Fruit fly (Drosophila melanogaster) whole organism, embryonic: Measurements from ENCODE around the gene Nup98-96.

Source experiments
- ATbp ChIP-seq: fragments of 200-800 bp; sonication (Bioruptor generic); optimal IDR thresholded peaks from 2 replicates; lab custom pipeline; 2017; ENCODE audit warnings: missing biosample characterization, mild to moderate bottlenecking, missing genetic modification characterization, missing genetic modification reagents
- CG11093 ChIP-seq: fragments of 200-800 bp; sonication (Bioruptor generic); IDR thresholded peaks from 3 replicates; pipeline ENCODE4 v1.3.6; 2022; ENCODE audit warnings: missing biosample characterization, missing genetic modification characterization
- CG14710 ChIP-seq: fragments of 200-800 bp; sonication (Bioruptor generic); optimal IDR thresholded peaks from 3 replicates; lab custom pipeline; 2019; ENCODE audit warnings: missing biosample characterization, mild to moderate bottlenecking, missing genetic modification characterization, moderate library complexity
- CG1529 ChIP-seq: fragments of 200-800 bp; sonication (Bioruptor generic); optimal IDR thresholded peaks from 3 replicates; lab custom pipeline; 2018; ENCODE audit warnings: missing biosample characterization, missing genetic modification characterization
- CG1647 ChIP-seq: fragments of 200-800 bp; sonication (Bioruptor generic); optimal IDR thresholded peaks from 3 replicates; lab custom pipeline; 2016; ENCODE audit warnings: missing biosample characterization, missing genetic modification characterization
- CG17186 ChIP-seq: fragments of 200-800 bp; sonication (Bioruptor generic); optimal IDR thresholded peaks from 3 replicates; lab custom pipeline; 2017; ENCODE audit warnings: missing biosample characterization, missing genetic modification reagents, missing genetic modification characterization
- CG17829 ChIP-seq: fragments of 200-800 bp; optimal IDR thresholded peaks from 2 replicates; lab custom pipeline; 2019; ENCODE audit warnings: missing biosample characterization, mild to moderate bottlenecking, missing genetic modification characterization, moderate library complexity
- CG1792 ChIP-seq: fragments of 200-800 bp; sonication (Bioruptor generic); optimal IDR thresholded peaks from 2 replicates; lab custom pipeline; 2016; ENCODE audit warnings: missing biosample characterization, missing genetic modification characterization
- CG18262 ChIP-seq: fragments of 200-800 bp; optimal IDR thresholded peaks from 3 replicates; lab custom pipeline; 2019; ENCODE audit warnings: missing biosample characterization, mild to moderate bottlenecking, missing genetic modification characterization, moderate library complexity
- CG18476 ChIP-seq: fragments of 200-800 bp; sonication (Bioruptor generic); optimal IDR thresholded peaks from 2 replicates; lab custom pipeline; 2016; ENCODE audit warnings: missing biosample characterization, mild to moderate bottlenecking, missing genetic modification characterization
- CG2120 ChIP-seq: fragments of 200-800 bp; sonication (Bioruptor generic); optimal IDR thresholded peaks from 3 replicates; lab custom pipeline; 2016; ENCODE audit warnings: missing biosample characterization, missing genetic modification characterization
- CG30020 ChIP-seq: fragments of 200-800 bp; optimal IDR thresholded peaks from 2 replicates; lab custom pipeline; 2019; ENCODE audit warnings: missing biosample characterization, mild to moderate bottlenecking, missing genetic modification characterization, moderate library complexity
- CG3065 ChIP-seq: fragments of 200-800 bp; sonication (Bioruptor generic); optimal IDR thresholded peaks from 2 replicates; lab custom pipeline; 2016; ENCODE audit warnings: missing biosample characterization, missing genetic modification characterization
- CG3281 ChIP-seq: fragments of 200-800 bp; sonication (Bioruptor generic); optimal IDR thresholded peaks from 3 replicates; lab custom pipeline; 2017; ENCODE audit warnings: missing biosample characterization, mild to moderate bottlenecking, missing genetic modification characterization
- CG3407 ChIP-seq: fragments of 200-800 bp; sonication (Bioruptor generic); optimal IDR thresholded peaks from 2 replicates; lab custom pipeline; 2018; ENCODE audit warnings: missing biosample characterization, mild to moderate bottlenecking, missing genetic modification characterization
- CG34422 ChIP-seq: fragments of 200-800 bp; sonication (Bioruptor generic); IDR thresholded peaks from 3 replicates; pipeline ENCODE4 v1.3.6; 2022; ENCODE audit warnings: missing biosample characterization, missing genetic modification characterization
- CG43689 ChIP-seq: fragments of 200-800 bp; sonication (Bioruptor generic); IDR thresholded peaks from 2 replicates; pipeline ENCODE4 v1.3.6; 2022; ENCODE audit warnings: missing biosample characterization, missing genetic modification characterization
- CG6654 ChIP-seq: fragments of 200-800 bp; sonication (Bioruptor generic); optimal IDR thresholded peaks from 2 replicates; lab custom pipeline; 2017; ENCODE audit warnings: missing biosample characterization, mild to moderate bottlenecking, missing genetic modification characterization
- CG6854 ChIP-seq: fragments of 200-800 bp; sonication (Bioruptor generic); optimal IDR thresholded peaks from 3 replicates; lab custom pipeline; 2017; ENCODE audit warnings: missing biosample characterization, mild to moderate bottlenecking, missing genetic modification characterization
- CG8089 ChIP-seq: fragments of 200-800 bp; sonication (Bioruptor generic); optimal IDR thresholded peaks from 3 replicates; lab custom pipeline; 2016; ENCODE audit warnings: missing biosample characterization, missing genetic modification characterization
- Camta ChIP-seq: fragments of 200-800 bp; sonication (Bioruptor generic); optimal IDR thresholded peaks from 2 replicates; lab custom pipeline; 2016; ENCODE audit warnings: missing biosample characterization, missing genetic modification characterization
- CoRest ChIP-seq: fragments of 200-800 bp; sonication (Bioruptor generic); optimal IDR thresholded peaks from 3 replicates; lab custom pipeline; 2018; ENCODE audit warnings: missing biosample characterization, mild to moderate bottlenecking, missing genetic modification characterization, moderate library complexity
- CrebB ChIP-seq: fragments of 200-800 bp; sonication (Bioruptor generic); optimal IDR thresholded peaks from 3 replicates; lab custom pipeline; 2018; ENCODE audit warnings: missing biosample characterization, mild to moderate bottlenecking, missing genetic modification characterization
- Dad ChIP-seq: fragments of 200-800 bp; sonication (Bioruptor generic); optimal IDR thresholded peaks from 3 replicates; lab custom pipeline; 2016; ENCODE audit warnings: missing biosample characterization, missing genetic modification characterization
- E2f2 ChIP-seq: fragments of 200-800 bp; sonication (Bioruptor generic); IDR thresholded peaks from 2 replicates; pipeline ENCODE4 v1.3.6; 2022; ENCODE audit warnings: missing biosample characterization, missing genetic modification characterization
- Gsc ChIP-seq: fragments of 200-800 bp; sonication (Bioruptor generic); IDR thresholded peaks from 2 replicates; pipeline ENCODE4 v1.3.6; 2022; ENCODE audit warnings: missing biosample characterization, missing genetic modification characterization
- Hr3 ChIP-seq: fragments of 200-800 bp; sonication (Bioruptor generic); optimal IDR thresholded peaks from 3 replicates; lab custom pipeline; 2016; ENCODE audit warnings: missing biosample characterization, missing genetic modification characterization
- Kr ChIP-seq: fragments of 200-800 bp; sonication (Bioruptor generic); optimal IDR thresholded peaks from 2 replicates; lab custom pipeline; 2017; ENCODE audit warnings: missing biosample characterization, mild to moderate bottlenecking, missing genetic modification characterization
- MTF-1 ChIP-seq: fragments of 200-800 bp; sonication (Bioruptor generic); optimal IDR thresholded peaks from 2 replicates; lab custom pipeline; 2018; ENCODE audit warnings: missing biosample characterization, mild to moderate bottlenecking, missing genetic modification characterization, borderline replicate concordance
- Max ChIP-seq: fragments of 200-800 bp; sonication (Bioruptor generic); optimal IDR thresholded peaks from 2 replicates; lab custom pipeline; 2016; ENCODE audit warnings: missing biosample characterization, mild to moderate bottlenecking, missing genetic modification characterization
- Pdp1 ChIP-seq, 2 experiments: fragments of 200-800 bp; sonication (Bioruptor generic); optimal IDR thresholded peaks; 3 replicates each; lab custom pipeline; 2016; ENCODE audit warnings: missing biosample characterization in 2 of 2, missing genetic modification characterization in 2 of 2, mild to moderate bottlenecking in 1 of 2, moderate library complexity in 1 of 2
- Side ChIP-seq: fragments of 200-800 bp; sonication (Bioruptor generic); optimal IDR thresholded peaks from 2 replicates; lab custom pipeline; 2016; ENCODE audit warnings: missing biosample characterization, missing genetic modification characterization
- Xrp1 ChIP-seq: fragments of 200-800 bp; sonication (Bioruptor generic); IDR thresholded peaks from 2 replicates; pipeline ENCODE4 v1.3.6; 2022; ENCODE audit warnings: missing biosample characterization, missing genetic modification characterization
- bigmax ChIP-seq: fragments of 200-800 bp; sonication (Bioruptor generic); optimal IDR thresholded peaks from 2 replicates; lab custom pipeline; 2018; ENCODE audit warnings: missing biosample characterization, mild to moderate bottlenecking, missing genetic modification characterization
- chif ChIP-seq, 2 experiments: fragments of 200-800 bp; sonication (Bioruptor generic); optimal IDR thresholded peaks; 3 replicates each; lab custom pipeline; 2016; ENCODE audit warnings: missing biosample characterization in 2 of 2, missing genetic modification characterization in 2 of 2
- disco-r ChIP-seq: fragments of 200-800 bp; sonication (Bioruptor generic); optimal IDR thresholded peaks from 2 replicates; lab custom pipeline; 2016; ENCODE audit warnings: missing biosample characterization, missing genetic modification characterization
- emc ChIP-seq: fragments of 200-800 bp; sonication (Bioruptor generic); optimal IDR thresholded peaks from 2 replicates; lab custom pipeline; 2016; ENCODE audit warnings: missing biosample characterization, missing genetic modification characterization
- eyg ChIP-seq: fragments of 200-800 bp; sonication (Bioruptor generic); optimal IDR thresholded peaks from 3 replicates; lab custom pipeline; 2016; ENCODE audit warnings: missing biosample characterization, missing genetic modification characterization
- fd64A ChIP-seq: fragments of 200-800 bp; sonication (Bioruptor generic); optimal IDR thresholded peaks from 3 replicates; lab custom pipeline; 2018; ENCODE audit warnings: missing biosample characterization, mild to moderate bottlenecking, missing genetic modification characterization
- gem ChIP-seq: fragments of 200-800 bp; sonication (Bioruptor generic); optimal IDR thresholded peaks from 2 replicates; lab custom pipeline; 2019; ENCODE audit warnings: missing biosample characterization, mild to moderate bottlenecking, missing genetic modification characterization, moderate library complexity
- jumu ChIP-seq: fragments of 200-800 bp; sonication (Bioruptor generic); optimal IDR thresholded peaks from 3 replicates; lab custom pipeline; 2016; ENCODE audit warnings: missing biosample characterization, missing genetic modification characterization
- lmd ChIP-seq: fragments of 200-800 bp; sonication (Bioruptor generic); IDR thresholded peaks from 2 replicates; pipeline ENCODE4 v1.3.6; 2022; ENCODE audit warnings: missing biosample characterization, missing genetic modification characterization
- mam ChIP-seq: fragments of 200-800 bp; sonication (Bioruptor generic); optimal IDR thresholded peaks from 3 replicates; lab custom pipeline; 2016; ENCODE audit warnings: missing biosample characterization, missing genetic modification characterization
- mld ChIP-seq: fragments of 200-800 bp; sonication (Bioruptor generic); IDR thresholded peaks from 3 replicates; pipeline ENCODE4 v1.3.6; 2022; ENCODE audit warnings: missing biosample characterization, missing genetic modification characterization; ENCODE audit not compliant: partially characterized antibody
- nom ChIP-seq: fragments of 200-800 bp; sonication (Bioruptor generic); optimal IDR thresholded peaks from 2 replicates; lab custom pipeline; 2017; ENCODE audit warnings: missing biosample characterization, missing genetic modification characterization, mild to moderate bottlenecking, moderate library complexity, missing genetic modification reagents
- oc ChIP-seq: fragments of 200-800 bp; sonication (Bioruptor generic); optimal IDR thresholded peaks from 2 replicates; lab custom pipeline; 2018; ENCODE audit warnings: missing biosample characterization, mild to moderate bottlenecking, missing genetic modification characterization, moderate library complexity
- org-1 ChIP-seq: fragments of 200-800 bp; sonication (Bioruptor generic); optimal IDR thresholded peaks from 2 replicates; lab custom pipeline; 2017; ENCODE audit warnings: missing biosample characterization, missing genetic modification characterization
- pita ChIP-seq: fragments of 200-800 bp; sonication (Bioruptor generic); optimal IDR thresholded peaks from 2 replicates; lab custom pipeline; 2017; ENCODE audit warnings: missing biosample characterization, mild to moderate bottlenecking, missing genetic modification characterization
- schlank ChIP-seq: fragments of 200-800 bp; sonication (Bioruptor generic); optimal IDR thresholded peaks from 2 replicates; lab custom pipeline; 2018; ENCODE audit warnings: missing biosample characterization, mild to moderate bottlenecking, missing genetic modification characterization
- slp2 ChIP-seq: fragments of 200-800 bp; sonication (Bioruptor generic); optimal IDR thresholded peaks from 2 replicates; lab custom pipeline; 2016; ENCODE audit warnings: missing biosample characterization, missing genetic modification characterization
- yki ChIP-seq: fragments of >200 bp; optimal IDR thresholded peaks from 3 replicates; lab custom pipeline; 2018

Gene Nup98-96

DNA sequence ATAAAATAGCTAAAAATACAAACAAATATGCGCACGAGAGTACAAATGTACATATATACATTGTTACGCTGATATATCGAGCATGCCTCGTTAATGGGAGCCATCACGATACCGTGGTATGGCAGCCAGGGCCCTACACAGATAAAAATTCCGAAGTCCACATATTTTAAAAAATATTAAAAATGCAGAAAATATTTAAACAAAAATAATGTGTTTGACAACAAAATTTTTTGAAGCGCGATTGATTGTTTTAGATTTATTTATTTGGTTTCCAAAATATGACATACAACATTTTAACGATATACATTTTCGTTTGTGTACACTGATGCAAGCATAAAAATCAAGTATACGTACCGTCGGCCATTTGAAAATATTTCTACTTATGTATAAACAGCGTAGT lies 54.7 kb downstream of the Nup98-96 start (continued):
- TF ChIP-seq Max (GFP tag; lab: Kevin White, UChicago), result peak; percentile 70
- no peak; the same call in 2 of the 3 replicates for TF ChIP-seq CG34422 (GFP tag; lab: Robert Waterston, UW)
- peak; percentile 56; the same call in 1 of the 2 replicates for TF ChIP-seq E2f2 (GFP tag; lab: Robert Waterston, UW)
- TF ChIP-seq nom, result no peak
- no peak for TF ChIP-seq CG17186 (GFP tag; lab: Kevin White, UChicago)
- TF ChIP-seq CG11093 (GFP tag; lab: Robert Waterston, UW), result 0 out of 3 replicates have a peak, but pooled peaks have one; percentile 18
- TF ChIP-seq disco-r, result peak; percentile 45
- no peak for TF ChIP-seq bigmax
- TF ChIP-seq slp2 (GFP tag; lab: Kevin White, UChicago), result peak; percentile 61
- TF ChIP-seq fd64A (GFP tag; lab: Kevin White, UChicago), result no peak
- no peak for TF ChIP-seq CG1529 (GFP tag; lab: Kevin White, UChicago)
- peak; percentile 35 for TF ChIP-seq jumu (GFP tag; lab: Kevin White, UChicago)
- peak; percentile 66 for TF ChIP-seq Hr3 (GFP tag; lab: Kevin White, UChicago)
- TF ChIP-seq MTF-1, result no peak
- TF ChIP-seq mam (GFP tag; lab: Kevin White, UChicago), result peak; percentile 85
- peak; percentile 13 for TF ChIP-seq CG8089 (GFP tag; lab: Kevin White, UChicago)
- peak; percentile 46 for TF ChIP-seq ATbp (GFP tag; lab: Kevin White, UChicago)
- peak; percentile 65 for TF ChIP-seq CG1647 (GFP tag; lab: Kevin White, UChicago)
- TF ChIP-seq Xrp1 (GFP tag; lab: Robert Waterston, UW), result peak; percentile 75
- TF ChIP-seq yki (lab: Kevin White, UChicago), result no peak
- peak; percentile 45 to 57 for TF ChIP-seq chif (GFP tag; optimal IDR thresholded peaks at IDR 0.05; lab: Kevin White, UChicago)
- no peak for TF ChIP-seq Kr
- TF ChIP-seq CG3407 (GFP tag; lab: Kevin White, UChicago), result no peak
- peak; percentile 75 for TF ChIP-seq CG17829 (tag; lab: Kevin White, UChicago)
- peak; percentile 66 for TF ChIP-seq CrebB (tag; lab: Kevin White, UChicago)
- TF ChIP-seq CG2120, result peak; percentile 95
- TF ChIP-seq CG18476 (GFP tag; lab: Kevin White, UChicago), result peak; percentile 65
- TF ChIP-seq Dad (GFP tag; lab: Kevin White, UChicago), result peak; percentile 42
- no peak for TF ChIP-seq emc (GFP tag; lab: Kevin White, UChicago)
- peak; percentile 73 for TF ChIP-seq Side (GFP tag; lab: Kevin White, UChicago)
- TF ChIP-seq mld (GFP tag; lab: Robert Waterston, UW), result no peak
- TF ChIP-seq CG30020 (tag; lab: Kevin White, UChicago), result no peak
- TF ChIP-seq CG1792 (GFP tag; lab: Kevin White, UChicago), result peak; percentile 41
- peak; percentile 54 for TF ChIP-seq eyg (GFP tag; lab: Kevin White, UChicago)
- peak; percentile 67 to 74 for TF ChIP-seq Pdp1 (GFP tag; optimal IDR thresholded peaks at IDR 0.05; lab: Kevin White, UChicago)
- peak; percentile 65 for TF ChIP-seq CG18262 (tag; lab: Kevin White, UChicago)
- TF ChIP-seq lmd (GFP tag; lab: Robert Waterston, UW), result peak; percentile 79
- peak; percentile 81 for TF ChIP-seq CoRest
- no peak for TF ChIP-seq pita (GFP tag; lab: Kevin White, UChicago)
- peak; percentile 73 for TF ChIP-seq org-1 (GFP tag; lab: Kevin White, UChicago)
- TF ChIP-seq CG3281 (GFP tag; lab: Kevin White, UChicago), result peak; percentile 93
- peak; percentile 35 for TF ChIP-seq CG14710 (tag; lab: Kevin White, UChicago)
- peak; percentile 88 for TF ChIP-seq gem
- peak; percentile 57 for TF ChIP-seq Camta
- TF ChIP-seq CG6854, result peak; percentile 78
- TF ChIP-seq CG6654 (GFP tag; lab: Kevin White, UChicago), result peak; percentile 19
- no peak for TF ChIP-seq oc (tag; lab: Kevin White, UChicago)
- TF ChIP-seq CG3065 (GFP tag; lab: Kevin White, UChicago), result peak; percentile 13
- TF ChIP-seq schlank, result peak; percentile 72
- TF ChIP-seq Gsc, result no peak
- peak; percentile 40; the same call in 1 of the 2 replicates for TF ChIP-seq CG43689 (GFP tag; lab: Robert Waterston, UW)
